Worm (Caenorhabditis elegans) whole organism, L4 larva: ENCODE data around the gene R04B5.6.

Experiments used
- D1046.2 ChIP-seq: fragments of 200-800 bp; sonication (Bioruptor generic); IDR thresholded peaks from 2 replicates; pipeline ENCODE4 v1.3.6; 2022; ENCODE audit warnings: missing genetic modification characterization, missing compliant biosample characterization
- F10B5.3 ChIP-seq: sonication (generic microtip); optimal IDR thresholded peaks from 2 replicates; lab custom pipeline; 2016; ENCODE audit warnings: mild to moderate bottlenecking, missing genetic modification characterization, missing compliant biosample characterization
- F44E2.7 ChIP-seq: fragments of 200-800 bp; sonication (Bioruptor generic); IDR thresholded peaks from 2 replicates; pipeline ENCODE4 v2.1.2; 2022; ENCODE audit warnings: missing genetic modification characterization, missing compliant biosample characterization
- R02D3.7 ChIP-seq: fragments of 150-350 bp; sonication (generic microtip); optimal IDR thresholded peaks from 3 replicates; lab custom pipeline; 2014; ENCODE audit warnings: missing biosample characterization, missing genetic modification characterization
- T20F7.1 ChIP-seq: fragments of 200-800 bp; sonication (Bioruptor generic); optimal IDR thresholded peaks from 2 replicates; lab custom pipeline; 2018; ENCODE audit warnings: mild to moderate bottlenecking, missing genetic modification characterization, missing compliant biosample characterization
- T26A8.4 ChIP-seq: fragments of 200-800 bp; sonication (Bioruptor generic); IDR thresholded peaks from 2 replicates; pipeline ENCODE4 v1.3.6; 2022; ENCODE audit warnings: missing genetic modification characterization, missing compliant biosample characterization
- Y48G9A.11 ChIP-seq: fragments of 200-800 bp; sonication (Bioruptor generic); IDR thresholded peaks from 2 replicates; pipeline ENCODE4 v1.3.6; 2022; ENCODE audit warnings: missing genetic modification reagents, missing genetic modification characterization, missing compliant biosample characterization
- Y5F2A.4 ChIP-seq: fragments of 200-800 bp; sonication (Bioruptor generic); optimal IDR thresholded peaks from 2 replicates; lab custom pipeline; 2018; ENCODE audit warnings: mild to moderate bottlenecking, missing genetic modification characterization, missing compliant biosample characterization
- Y75B8A.6 ChIP-seq: fragments of 200-800 bp; sonication (Bioruptor generic); IDR thresholded peaks from 2 replicates; pipeline ENCODE4 v1.3.6; 2022; ENCODE audit warnings: missing genetic modification reagents, missing genetic modification characterization, missing compliant biosample characterization
- aha-1 ChIP-seq: fragments of 150-350 bp; peaks from one replicate; lab custom pipeline; 2014; ENCODE audit warnings: missing biosample characterization, missing genetic modification characterization
- aly-2 ChIP-seq: sonication (generic microtip); optimal IDR thresholded peaks from 2 replicates; lab custom pipeline; 2018; ENCODE audit warnings: missing biosample characterization, missing genetic modification characterization
- ama-1 ChIP-seq: fragments of 150-350 bp; optimal IDR thresholded peaks from 2 replicates; lab custom pipeline; 2014; ENCODE audit warnings: inconsistent platforms, mixed read lengths
- attf-4 ChIP-seq: sonication (generic microtip); optimal IDR thresholded peaks from 3 replicates; lab custom pipeline; 2017; ENCODE audit warnings: missing biosample characterization, missing genetic modification characterization
- ceh-32 ChIP-seq: sonication (generic microtip); optimal IDR thresholded peaks from 2 replicates; lab custom pipeline; 2016; ENCODE audit warnings: mild to moderate bottlenecking, missing genetic modification characterization, missing compliant biosample characterization; ENCODE audit not compliant: poor library complexity
- ceh-44 ChIP-seq: fragments of 200-800 bp; sonication (Bioruptor generic); IDR thresholded peaks from 2 replicates; pipeline ENCODE4 v1.3.6; 2022; ENCODE audit warnings: missing genetic modification reagents, missing genetic modification characterization, missing compliant biosample characterization
- ces-1 ChIP-seq: fragments of 150-350 bp; sonication (generic microtip); optimal IDR thresholded peaks from 4 replicates; lab custom pipeline; 2014; ENCODE audit warnings: missing biosample characterization, missing genetic modification reagents, missing genetic modification characterization
- cey-2 ChIP-seq: sonication (generic microtip); optimal IDR thresholded peaks from 3 replicates; lab custom pipeline; 2017; ENCODE audit warnings: missing genetic modification characterization, mild to moderate bottlenecking, missing compliant biosample characterization, antibody characterized with exemption, borderline replicate concordance; ENCODE audit not compliant: insufficient read depth
- daf-8 ChIP-seq: fragments of 200-800 bp; sonication (Bioruptor generic); IDR thresholded peaks from 2 replicates; pipeline ENCODE4 v1.3.6; 2022; ENCODE audit warnings: missing genetic modification characterization, missing compliant biosample characterization
- dpl-1 ChIP-seq: fragments of 150-350 bp; optimal IDR thresholded peaks from 2 replicates; lab custom pipeline; 2014; ENCODE audit warnings: missing biosample characterization, missing genetic modification reagents, missing genetic modification characterization
- duxl-1 ChIP-seq: sonication (generic microtip); optimal IDR thresholded peaks from 2 replicates; lab custom pipeline; 2016; ENCODE audit warnings: mild to moderate bottlenecking, missing genetic modification characterization, moderate library complexity, missing compliant biosample characterization; ENCODE audit not compliant: poor library complexity
- egl-43 ChIP-seq: fragments of 200-800 bp; sonication (Bioruptor generic); IDR thresholded peaks from 2 replicates; pipeline ENCODE4 v1.3.6; 2022; ENCODE audit warnings: missing genetic modification reagents, missing genetic modification characterization, missing compliant biosample characterization
- fkh-10 ChIP-seq: fragments of 150-350 bp; optimal IDR thresholded peaks from 2 replicates; lab custom pipeline; 2014; ENCODE audit warnings: missing biosample characterization, missing genetic modification reagents, missing genetic modification characterization
- hmg-1.1 ChIP-seq: fragments of 200-800 bp; sonication (Bioruptor generic); IDR thresholded peaks from 2 replicates; pipeline ENCODE4 v1.3.6; 2022; ENCODE audit warnings: missing genetic modification reagents, missing genetic modification characterization, missing compliant biosample characterization
- lim-7 ChIP-seq: fragments of 200-800 bp; sonication (Bioruptor generic); IDR thresholded peaks from 2 replicates; pipeline ENCODE4 v1.3.6; 2022; ENCODE audit warnings: missing genetic modification characterization, missing compliant biosample characterization
- lin-1 ChIP-seq: fragments of 200-800 bp; sonication (Bioruptor generic); IDR thresholded peaks from 2 replicates; pipeline ENCODE4 v1.3.6; 2022; ENCODE audit warnings: missing genetic modification reagents, missing genetic modification characterization, missing compliant biosample characterization
- lin-15B ChIP-seq: fragments of 150-350 bp; sonication (generic microtip); optimal IDR thresholded peaks from 3 replicates; lab custom pipeline; 2014; ENCODE audit warnings: missing biosample characterization, missing genetic modification characterization
- lin-29 ChIP-seq: fragments of 200-800 bp; sonication (Bioruptor generic); IDR thresholded peaks from 2 replicates; pipeline ENCODE4 v1.3.6; 2022; ENCODE audit warnings: missing genetic modification reagents, missing genetic modification characterization, missing compliant biosample characterization
- lsy-2 ChIP-seq, 2 experiments: fragments of 150-350 bp in 1 of 2; sonication (generic microtip) in 1 of 2; optimal IDR thresholded peaks; 2 replicates each; lab custom pipeline; 2014 to 2017; ENCODE audit warnings: missing biosample characterization in 2 of 2, missing genetic modification characterization in 2 of 2
- mdt-29 ChIP-seq: fragments of 200-800 bp; sonication (Bioruptor generic); IDR thresholded peaks from 2 replicates; pipeline ENCODE4 v1.3.6; 2022; ENCODE audit warnings: missing genetic modification reagents, missing genetic modification characterization, missing compliant biosample characterization
- mxl-2 ChIP-seq: fragments of 200-800 bp; sonication (Bioruptor generic); conservative IDR thresholded peaks from 2 replicates; pipeline ENCODE4 v1.3.6; 2022; ENCODE audit warnings: missing genetic modification reagents, missing genetic modification characterization, missing compliant biosample characterization
- nhr-102 ChIP-seq: sonication (generic microtip); optimal IDR thresholded peaks from 2 replicates; lab custom pipeline; 2016; ENCODE audit warnings: mild to moderate bottlenecking, missing genetic modification characterization, moderate library complexity, missing compliant biosample characterization
- nhr-11 ChIP-seq: fragments of 150-350 bp; optimal IDR thresholded peaks from 2 replicates; lab custom pipeline; 2014; ENCODE audit warnings: missing biosample characterization, missing genetic modification characterization
- nhr-25 ChIP-seq: sonication (generic microtip); optimal IDR thresholded peaks from 2 replicates; lab custom pipeline; 2017; ENCODE audit warnings: missing genetic modification characterization, mild to moderate bottlenecking, missing compliant biosample characterization, antibody characterized with exemption, moderate library complexity, borderline replicate concordance; ENCODE audit not compliant: insufficient read depth
- nhr-48 ChIP-seq: sonication (generic microtip); optimal IDR thresholded peaks from 2 replicates; lab custom pipeline; 2016; ENCODE audit warnings: mild to moderate bottlenecking, missing genetic modification characterization, missing compliant biosample characterization
- nhr-6 ChIP-seq: fragments of 150-350 bp; optimal IDR thresholded peaks from 2 replicates; lab custom pipeline; 2014; ENCODE audit warnings: missing biosample characterization, missing genetic modification characterization
- nhr-76 ChIP-seq: fragments of 150-350 bp; optimal IDR thresholded peaks from 2 replicates; lab custom pipeline; 2014; ENCODE audit warnings: missing biosample characterization, missing genetic modification characterization
- nhr-77 ChIP-seq: fragments of 150-350 bp; optimal IDR thresholded peaks from 2 replicates; lab custom pipeline; 2014; ENCODE audit warnings: missing biosample characterization, missing genetic modification characterization
- rbr-2 ChIP-seq: sonication (generic microtip); optimal IDR thresholded peaks from 2 replicates; lab custom pipeline; 2016; ENCODE audit warnings: missing genotype, missing genetic modification characterization, missing compliant biosample characterization
- saeg-2 ChIP-seq: fragments of 200-800 bp; sonication (Bioruptor generic); IDR thresholded peaks from 2 replicates; pipeline ENCODE4 v1.3.6; 2022; ENCODE audit warnings: missing genetic modification reagents, missing genetic modification characterization, missing compliant biosample characterization
- sdz-12 ChIP-seq: fragments of 200-800 bp; sonication (Bioruptor generic); optimal IDR thresholded peaks from 2 replicates; lab custom pipeline; 2018; ENCODE audit warnings: mild to moderate bottlenecking, missing genetic modification characterization, missing compliant biosample characterization
- skn-1 ChIP-seq: fragments of 150-350 bp; optimal IDR thresholded peaks from 2 replicates; lab custom pipeline; 2014; ENCODE audit warnings: missing biosample characterization, missing genetic modification characterization
- snpc-1.2 ChIP-seq: fragments of 200-800 bp; sonication (Bioruptor generic); IDR thresholded peaks from 2 replicates; pipeline ENCODE4 v1.3.6; 2022; ENCODE audit warnings: missing genetic modification reagents, missing genetic modification characterization, missing compliant biosample characterization
- spr-1 ChIP-seq: sonication (generic microtip); optimal IDR thresholded peaks from 2 replicates; lab custom pipeline; 2016; ENCODE audit warnings: mild to moderate bottlenecking, missing genetic modification characterization, missing compliant biosample characterization
- unc-62 ChIP-seq, 3 experiments: fragments of 150-350 bp in 1 of 3; sonication (generic microtip); optimal IDR thresholded peaks in 2 of 3; peaks in 1 of 3; 1 replicate in 1 of 3; 2 replicates in 2 of 3; lab custom pipeline; 2014 to 2017; ENCODE audit warnings: missing biosample characterization in 3 of 3, missing genetic modification characterization in 3 of 3, missing genetic modification reagents in 3 of 3, missing genotype in 1 of 3
- vab-7 ChIP-seq: fragments of 200-800 bp; sonication (Bioruptor generic); IDR thresholded peaks from 2 replicates; pipeline ENCODE4 v1.3.6; 2022; ENCODE audit warnings: missing genetic modification reagents, missing genetic modification characterization, missing compliant biosample characterization
- zfp-2 ChIP-seq: sonication (generic microtip); optimal IDR thresholded peaks from 2 replicates; lab custom pipeline; 2016; ENCODE audit warnings: mild to moderate bottlenecking, missing genetic modification characterization, missing compliant biosample characterization
- zfp-3 ChIP-seq: fragments of 200-800 bp; sonication (Bioruptor generic); conservative IDR thresholded peaks from 2 replicates; pipeline ENCODE4 v1.3.6; 2022; ENCODE audit warnings: missing genetic modification reagents, missing genetic modification characterization, missing compliant biosample characterization
- zip-2 ChIP-seq: fragments of 150-350 bp; optimal IDR thresholded peaks from 2 replicates; lab custom pipeline; 2014; ENCODE audit warnings: missing biosample characterization, missing genetic modification characterization

The R04B5.6 gene

DNA sequence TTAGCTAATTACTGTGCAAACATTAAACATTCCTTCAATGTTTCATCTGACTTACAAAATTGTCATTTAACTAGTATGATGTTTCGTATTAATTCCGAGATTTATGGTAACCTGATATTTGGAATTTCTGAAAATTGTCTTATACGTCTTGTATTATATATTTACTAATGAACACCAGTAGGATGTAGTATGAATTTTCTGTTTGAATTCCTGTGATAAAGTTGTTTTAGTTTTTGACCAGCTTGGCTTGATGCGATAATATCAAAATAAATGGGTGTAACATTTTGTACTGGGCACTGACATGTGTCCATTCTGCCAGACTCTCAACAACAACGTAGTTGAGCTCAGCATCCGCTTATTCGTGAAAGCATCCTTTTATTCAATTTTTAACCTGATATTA is at the start of gene R04B5.6:
Gene R04B5.6 (plus strand): TSS at position 301 of the 400 bp plus-strand sequence.
- TF ChIP-seq aha-1 (tag; lab: Kevin White, UChicago) = no peak
- TF ChIP-seq fkh-10 = no peak
- no peak for TF ChIP-seq nhr-102
- no peak for TF ChIP-seq sdz-12 (GFP tag; lab: Kevin White, UChicago)
- TF ChIP-seq duxl-1 (tag; lab: Kevin White, UChicago) = no peak
- no peak for TF ChIP-seq egl-43 (GFP tag; lab: Robert Waterston, UW)
- no peak for TF ChIP-seq nhr-48 (tag; lab: Kevin White, UChicago)
- TF ChIP-seq nhr-25 = no peak
- no peak for TF ChIP-seq lin-29 (GFP tag; lab: Robert Waterston, UW)
- no peak for TF ChIP-seq dpl-1 (GFP tag; lab: Kevin White, UChicago)
- no peak for TF ChIP-seq daf-8
- no peak for TF ChIP-seq T20F7.1
- no peak for TF ChIP-seq lsy-2 (tag; optimal IDR thresholded peaks at IDR 0.05; lab: Kevin White, UChicago)

DNA sequence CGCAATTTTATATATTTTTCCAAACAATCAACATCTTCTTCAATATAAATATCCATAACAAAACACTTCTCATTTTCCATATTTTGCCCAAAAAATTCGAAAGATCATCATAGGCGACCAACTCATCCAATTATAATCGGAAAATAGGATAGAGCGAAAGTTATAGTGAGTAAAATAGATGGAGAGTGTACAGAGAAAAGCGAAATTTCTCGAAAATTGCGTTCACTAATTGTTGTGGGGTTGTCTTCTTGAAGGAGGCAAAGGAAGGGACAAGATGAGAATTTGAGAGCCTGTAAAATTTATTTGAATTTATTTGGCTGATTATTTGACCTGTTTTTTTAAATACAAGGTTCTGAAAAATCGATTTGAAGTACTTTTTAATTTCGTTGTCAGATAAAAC is 49.4 kb upstream of the R04B5.6 start:
- TF ChIP-seq rbr-2 (peak; percentile 5), ceh-32 (tag; lab: Kevin White, UChicago) (no peak)
- TF ChIP-seq, all 104 proteins: peak for 1

ce11 chrV:10036275-10036674 is 48.7 kb upstream of the R04B5.6 start, which contains the start of gene T06E8.2:
Gene T06E8.2, minus strand, starts transcription at chrV:10036413.
- TF ChIP-seq nhr-48 (tag; lab: Kevin White, UChicago) = peak; percentile 14
- TF ChIP-seq nhr-6 (tag; lab: Kevin White, UChicago) = peak; percentile 72
- TF ChIP-seq hmg-1.1 (GFP tag; lab: Robert Waterston, UW) = peak; percentile 27; the same call in 1 of the 2 replicates
- no peak for TF ChIP-seq Y75B8A.6
- TF ChIP-seq duxl-1 (tag; lab: Kevin White, UChicago) = no peak
- TF ChIP-seq R02D3.7 (tag; lab: Kevin White, UChicago) = no peak
- TF ChIP-seq Y48G9A.11 = no peak
- no peak for TF ChIP-seq vab-7 (GFP tag; lab: Robert Waterston, UW)
- TF ChIP-seq lim-7 = no peak
- no peak for TF ChIP-seq D1046.2 (GFP tag; lab: Robert Waterston, UW)
- no peak for TF ChIP-seq aly-2 (tag; lab: Kevin White, UChicago)
- no peak for TF ChIP-seq ceh-44 (GFP tag; lab: Robert Waterston, UW)
- TF ChIP-seq mdt-29 (GFP tag; lab: Robert Waterston, UW) = no peak
- TF ChIP-seq snpc-1.2 (GFP tag; lab: Robert Waterston, UW) = no peak
- TF ChIP-seq aha-1 (tag; lab: Kevin White, UChicago) = peak; percentile 35
- no peak for TF ChIP-seq Y5F2A.4
- no peak for TF ChIP-seq ces-1
- TF ChIP-seq nhr-11 (tag; lab: Kevin White, UChicago) = peak; percentile 43
- TF ChIP-seq spr-1 = no peak
- no peak for TF ChIP-seq unc-62 (GFP tag; optimal IDR thresholded peaks at IDR 0.05 in 1 of 2; lab: Kevin White, UChicago)
- TF ChIP-seq unc-62 (tag; optimal IDR thresholded peaks at IDR 0.05; lab: Kevin White, UChicago) = no peak
- no peak for TF ChIP-seq lin-15B
- no peak for TF ChIP-seq zfp-3 (GFP tag; lab: Robert Waterston, UW)
- TF ChIP-seq T26A8.4 (GFP tag; lab: Robert Waterston, UW) = 0 out of 2 replicates have a peak, but pooled peaks have one; percentile 24
- TF ChIP-seq zip-2 (tag; lab: Kevin White, UChicago) = no peak
- TF ChIP-seq F10B5.3 (tag; lab: Kevin White, UChicago) = no peak
- no peak for TF ChIP-seq cey-2 (tag; lab: Kevin White, UChicago)
- no peak for TF ChIP-seq F44E2.7
- TF ChIP-seq nhr-76 (tag; lab: Kevin White, UChicago) = no peak
- no peak for TF ChIP-seq lin-1 (GFP tag; lab: Robert Waterston, UW)
- TF ChIP-seq saeg-2 (GFP tag; lab: Robert Waterston, UW) = 0 out of 2 replicates have a peak, but pooled peaks have one; percentile 53
- no peak for TF ChIP-seq attf-4 (tag; lab: Kevin White, UChicago)
- TF ChIP-seq ceh-32 (tag; lab: Kevin White, UChicago) = no peak
- no peak for TF ChIP-seq skn-1
- TF ChIP-seq nhr-77 (tag; lab: Kevin White, UChicago) = no peak
- TF ChIP-seq ama-1 (lab: Kevin White, UChicago) = no peak
- TF ChIP-seq mxl-2 (GFP tag; lab: Robert Waterston, UW) = no peak
- TF ChIP-seq zfp-2 (tag; lab: Kevin White, UChicago) = no peak
